Worm (Caenorhabditis elegans): ENCODE data around the gene D1086.6.

ce11 chrV:14092403-14092802 lies 12.8 kb downstream of the D1086.6 start, which contains the start of gene D1086.3:
- no peak for TF ChIP-seq ceh-31 (tag; optimal IDR thresholded peaks at IDR 0.05)
- no peak for TF ChIP-seq lin-11 (tag; optimal IDR thresholded peaks at IDR 0.05)

Data from whole organism, late embryonic.